Worm (Caenorhabditis elegans) whole organism, mixed stage, embryonic: Measurements from ENCODE around the gene stg-1.

Experiments used
- blmp-1 ChIP-seq: fragments of 150-350 bp; optimal IDR thresholded peaks from 2 replicates; lab custom pipeline; 2014; ENCODE audit warnings: missing biosample characterization, missing genetic modification characterization
- cnd-1 ChIP-seq: fragments of 200-800 bp; sonication (Bioruptor generic); optimal IDR thresholded peaks from 2 replicates; lab custom pipeline; 2018; ENCODE audit warnings: mild to moderate bottlenecking, missing genetic modification characterization, missing compliant biosample characterization
- elt-3 ChIP-seq: fragments of 150-350 bp; optimal IDR thresholded peaks from 2 replicates; lab custom pipeline; 2014; ENCODE audit warnings: missing biosample characterization, missing genetic modification characterization
- flh-1 ChIP-seq: fragments of 200-800 bp; sonication (Bioruptor generic); optimal IDR thresholded peaks from 2 replicates; lab custom pipeline; 2018; ENCODE audit warnings: mild to moderate bottlenecking, missing genetic modification characterization, moderate library complexity, missing compliant biosample characterization
- lin-13 ChIP-seq: fragments of 150-350 bp; optimal IDR thresholded peaks from 2 replicates; lab custom pipeline; 2014; ENCODE audit warnings: missing biosample characterization, missing genetic modification characterization
- lsy-2 ChIP-seq: fragments of 150-350 bp; optimal IDR thresholded peaks from 2 replicates; lab custom pipeline; 2014; ENCODE audit warnings: missing biosample characterization, missing genetic modification characterization
- mep-1 ChIP-seq: fragments of 150-350 bp; optimal IDR thresholded peaks from 2 replicates; lab custom pipeline; 2017; ENCODE audit warnings: missing biosample characterization, missing genetic modification reagents, missing genetic modification characterization, inconsistent platforms
- nhr-12 ChIP-seq: fragments of 150-350 bp; optimal IDR thresholded peaks from 2 replicates; lab custom pipeline; 2014; ENCODE audit warnings: missing biosample characterization, missing genetic modification characterization
- nhr-237 ChIP-seq: fragments of 150-350 bp; optimal IDR thresholded peaks from 2 replicates; lab custom pipeline; 2014; ENCODE audit warnings: missing biosample characterization, missing genetic modification characterization
- nhr-76 ChIP-seq: sonication (generic microtip); optimal IDR thresholded peaks from 2 replicates; lab custom pipeline; 2017; ENCODE audit warnings: missing biosample characterization, missing genetic modification characterization
- snpc-4 ChIP-seq: fragments of 150-350 bp; optimal IDR thresholded peaks from 2 replicates; lab custom pipeline; 2014; ENCODE audit warnings: missing biosample characterization, missing genetic modification characterization
- sptf-1 ChIP-seq: sonication (generic microtip); optimal IDR thresholded peaks from 2 replicates; lab custom pipeline; 2017; ENCODE audit warnings: mild to moderate bottlenecking, missing genetic modification characterization, moderate library complexity, missing compliant biosample characterization
- unc-62 ChIP-seq: fragments of 150-350 bp; optimal IDR thresholded peaks from 2 replicates; lab custom pipeline; 2014; ENCODE audit warnings: missing biosample characterization, missing genetic modification reagents, missing genetic modification characterization
- ztf-11 ChIP-seq: fragments of 150-350 bp; optimal IDR thresholded peaks from 2 replicates; lab custom pipeline; 2014; ENCODE audit warnings: missing biosample characterization, missing genetic modification characterization

- TF ChIP-seq sptf-1 (tag; lab: Kevin White, UChicago) (no peak), lsy-2 (tag; lab: Kevin White, UChicago) (no peak), mep-1 (no peak), unc-62 (GFP tag; lab: Kevin White, UChicago) (no peak), elt-3 (tag; lab: Kevin White, UChicago) (no peak), cnd-1 (tag; lab: Kevin White, UChicago) (no peak), nhr-76 (no peak), lin-13 (tag; lab: Kevin White, UChicago) (no peak), snpc-4 (no peak), blmp-1 (tag; lab: Kevin White, UChicago) (no peak), nhr-12 (tag; lab: Kevin White, UChicago) (no peak), ztf-11 (no peak), flh-1 (GFP tag; lab: Kevin White, UChicago) (no peak), nhr-237 (tag; lab: Kevin White, UChicago) (no peak)
Observed at ce11 chrII:10010914-10011313, 49.5 kb downstream of the stg-1 start.
